Fruit fly (Drosophila melanogaster): ENCODE results near the gene Tmf.

The Tmf gene

dm6 chrX:6863289-6863938 lies 19.3 kb downstream of the Tmf start, which contains the start of gene CG43736 (continued):
- TF ChIP-seq Mad (GFP tag; optimal IDR thresholded peaks at IDR 0.05) (peak; percentile 85), CG5245 (GFP tag; optimal IDR thresholded peaks at IDR 0.05) (peak; percentile 85), C15 (GFP tag; IDR thresholded peaks at IDR 0.05) (peak; percentile 65; the same call in 1 of the 3 replicates), CG13775 (GFP tag; optimal IDR thresholded peaks at IDR 0.05) (peak; percentile 92), hbn (GFP tag; IDR thresholded peaks at IDR 0.05; ENCODE audit: partially characterized antibody) (no peak), CG8290 (GFP tag; optimal IDR thresholded peaks at IDR 0.05) (peak; percentile 51), CG8290 (tag; optimal IDR thresholded peaks at IDR 0.05) (peak; percentile 54 to 89), fd102C (GFP tag; optimal IDR thresholded peaks at IDR 0.05) (peak; percentile 51), CG2875 (GFP tag; optimal IDR thresholded peaks at IDR 0.05) (peak; percentile 91), en (GFP tag; optimal IDR thresholded peaks at IDR 0.05) (peak; percentile 83), CG10543 (GFP tag; optimal IDR thresholded peaks at IDR 0.05) (peak; percentile 73), Doc3 (GFP tag; IDR thresholded peaks at IDR 0.05; ENCODE audit: partially characterized antibody) (no peak), Xbp1 (GFP tag; optimal IDR thresholded peaks at IDR 0.05) (peak; percentile 95), CG13894 (tag; optimal IDR thresholded peaks at IDR 0.05) (peak; percentile 92), CG3726 (GFP tag; IDR thresholded peaks at IDR 0.05) (peak; percentile 77; the same call in 2 of the 3 replicates), shn (GFP tag; optimal IDR thresholded peaks at IDR 0.05) (peak; percentile 93), nmo (GFP tag; optimal IDR thresholded peaks at IDR 0.05) (peak; percentile 98), CG6813 (GFP tag; optimal IDR thresholded peaks at IDR 0.05) (peak; percentile 94), CTCF (GFP tag; optimal IDR thresholded peaks at IDR 0.05) (peak; percentile 65), CG10979 (tag; optimal IDR thresholded peaks at IDR 0.05) (peak; percentile 97), sc (optimal IDR thresholded peaks at IDR 0.05) (no peak), sc (GFP tag; optimal IDR thresholded peaks at IDR 0.05) (peak; percentile 88), CG4424 (GFP tag; optimal IDR thresholded peaks at IDR 0.05) (peak; percentile 96), CG8089 (GFP tag; optimal IDR thresholded peaks at IDR 0.05) (peak; percentile 90), CG3995 (GFP tag; optimal IDR thresholded peaks at IDR 0.05) (peak; percentile 76), Opbp (GFP tag; IDR thresholded peaks at IDR 0.05; ENCODE audit: partially characterized antibody) (no peak), CG17361 (GFP tag; IDR thresholded peaks at IDR 0.05) (peak; percentile 99), CG12942 (GFP tag; optimal IDR thresholded peaks at IDR 0.05) (peak; percentile 91), luna (GFP tag; optimal IDR thresholded peaks at IDR 0.05) (peak; percentile 83), nerfin-2 (GFP tag; IDR thresholded peaks at IDR 0.05; ENCODE audit: partially characterized antibody) (no peak), HHEX (GFP tag; optimal IDR thresholded peaks at IDR 0.05) (peak; percentile 96), Lpt (GFP tag; optimal IDR thresholded peaks at IDR 0.05) (no peak), Usf (GFP tag; optimal IDR thresholded peaks at IDR 0.05) (peak; percentile 87), sim (GFP tag; IDR thresholded peaks at IDR 0.05) (0 out of 2 replicates have a peak, but pooled peaks have one; percentile 12), Rfx (GFP tag; IDR thresholded peaks at IDR 0.05) (peak; percentile 92), btn (GFP tag; optimal IDR thresholded peaks at IDR 0.05) (peak; percentile 79), CG12104 (GFP tag; optimal IDR thresholded peaks at IDR 0.05) (peak; percentile 97), gce (GFP tag; IDR thresholded peaks at IDR 0.05) (no peak; the same call in 2 of the 3 replicates), nom (GFP tag; optimal IDR thresholded peaks at IDR 0.05) (peak; percentile 83), Hsf (GFP tag; optimal IDR thresholded peaks at IDR 0.05) (peak; percentile 94), CG4404 (GFP tag; IDR thresholded peaks at IDR 0.05) (peak; percentile 72; the same call in 1 of the 2 replicates), fd3F (GFP tag; optimal IDR thresholded peaks at IDR 0.05) (peak; percentile 95), grn (GFP tag; optimal IDR thresholded peaks at IDR 0.05) (peak; percentile 28), so (GFP tag; IDR thresholded peaks at IDR 0.05) (peak; percentile 84), Rx (GFP tag; IDR thresholded peaks at IDR 0.05) (peak; percentile 62; the same call in 1 of the 2 replicates), HLH4C (GFP tag; IDR thresholded peaks at IDR 0.05; ENCODE audit: partially characterized antibody) (no peak), ci (GFP tag; IDR thresholded peaks at IDR 0.05) (peak; percentile 82), CG10366 (GFP tag; IDR thresholded peaks at IDR 0.05) (peak; percentile 81), ERR (GFP tag; optimal IDR thresholded peaks at IDR 0.05) (peak; percentile 75), inv (GFP tag; IDR thresholded peaks at IDR 0.05; ENCODE audit: partially characterized antibody) (no peak)

Data from whole organism, embryonic.